Fruit fly (Drosophila melanogaster): ENCODE data around the gene CG2059.

The CG2059 gene

dm6 chrX:7291850-7292499 lies 5.8 kb downstream of the CG2059 start:
- TF ChIP-seq CG8301 (tag; optimal IDR thresholded peaks at IDR 0.05) (peak; percentile 72), CG14655 (GFP tag; optimal IDR thresholded peaks at IDR 0.05) (peak; percentile 83), D1 (tag; optimal IDR thresholded peaks at IDR 0.05) (peak; percentile 1), Pif1B (GFP tag; optimal IDR thresholded peaks at IDR 0.05) (peak; percentile 82), EcR (GFP tag; optimal IDR thresholded peaks at IDR 0.05) (no peak), gl (tag; optimal IDR thresholded peaks at IDR 0.05) (peak; percentile 36), CG13204 (GFP tag; optimal IDR thresholded peaks at IDR 0.05) (peak; percentile 60), fd96Ca (GFP tag; IDR thresholded peaks at IDR 0.05) (0 out of 3 replicates have a peak, but pooled peaks have one; percentile 47), CG9948 (tag; optimal IDR thresholded peaks at IDR 0.05) (peak; percentile 77), CG17806 (tag; optimal IDR thresholded peaks at IDR 0.05) (peak; percentile 76), CG15710 (tag; optimal IDR thresholded peaks at IDR 0.05) (peak; percentile 83), CG32121 (GFP tag; IDR thresholded peaks at IDR 0.05) (peak; percentile 47), Snoo (tag; optimal IDR thresholded peaks at IDR 0.05) (peak; percentile 63), rn (GFP tag; IDR thresholded peaks at IDR 0.05) (no peak), Pif1A (GFP tag; optimal IDR thresholded peaks at IDR 0.05) (peak; percentile 73), Ets98B (GFP tag; IDR thresholded peaks at IDR 0.05) (peak; percentile 59), CG10348 (GFP tag; IDR thresholded peaks at IDR 0.05) (no peak), CG12605 (GFP tag; IDR thresholded peaks at IDR 0.05) (peak; percentile 66; the same call in 1 of the 2 replicates), CG34367 (tag; optimal IDR thresholded peaks at IDR 0.05) (peak; percentile 54), CG4496 (GFP tag; IDR thresholded peaks at IDR 0.05) (peak; percentile 69; the same call in 2 of the 3 replicates), CG8159 (tag; optimal IDR thresholded peaks at IDR 0.05) (peak; percentile 86)

DNA sequence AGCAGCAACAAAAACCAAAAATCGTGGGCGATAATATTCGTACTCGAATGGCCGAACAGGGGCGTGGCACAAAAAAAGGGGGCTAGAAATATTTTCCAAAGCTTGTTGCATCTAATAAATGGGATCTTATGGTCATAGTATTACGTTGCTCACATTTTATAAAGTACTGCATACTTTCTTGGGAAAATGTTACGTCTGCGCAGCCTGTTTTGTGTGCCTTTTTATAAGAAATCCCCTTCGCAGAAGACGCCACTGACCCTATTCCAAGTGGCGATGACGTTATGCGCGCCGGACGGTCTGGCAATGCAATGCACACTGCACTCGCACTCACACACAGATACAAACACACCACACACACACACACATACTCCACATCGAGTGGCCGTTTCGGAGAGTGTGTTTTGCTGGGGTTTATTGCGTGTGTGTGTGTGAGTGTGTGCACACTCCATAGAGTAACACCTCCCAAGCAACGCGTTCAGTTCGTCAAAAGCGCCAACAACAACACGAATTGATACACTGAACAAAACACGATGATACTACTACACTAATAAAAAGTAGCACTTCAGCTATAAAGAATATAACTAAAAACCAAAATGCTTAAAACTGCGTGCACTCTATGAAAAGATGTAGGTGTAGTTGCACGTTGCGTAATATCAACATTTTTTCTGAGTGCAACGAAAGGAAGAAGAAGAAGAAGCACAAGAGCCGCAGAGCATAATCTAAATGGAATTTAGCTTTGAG lies 7.1 kb downstream of the CG2059 start:
- TF ChIP-seq CG17806 (tag; optimal IDR thresholded peaks at IDR 0.05): peak; percentile 90
- TF ChIP-seq CG8301 (tag; optimal IDR thresholded peaks at IDR 0.05): peak; percentile 81
- TF ChIP-seq EcR (GFP tag; optimal IDR thresholded peaks at IDR 0.05): no peak
- TF ChIP-seq CG10348 (GFP tag; IDR thresholded peaks at IDR 0.05): peak; percentile 71
- TF ChIP-seq CG12605 (GFP tag; IDR thresholded peaks at IDR 0.05): peak; percentile 85
- TF ChIP-seq CG8159 (tag; optimal IDR thresholded peaks at IDR 0.05): peak; percentile 89
- TF ChIP-seq CG34367 (tag; optimal IDR thresholded peaks at IDR 0.05): peak; percentile 90
- TF ChIP-seq CG4496 (GFP tag; IDR thresholded peaks at IDR 0.05): peak; percentile 95
- peak; percentile 85 for TF ChIP-seq CG9948 (tag; optimal IDR thresholded peaks at IDR 0.05)
- TF ChIP-seq fd96Ca (GFP tag; IDR thresholded peaks at IDR 0.05): peak; percentile 93
- peak; percentile 86 for TF ChIP-seq Pif1B (GFP tag; optimal IDR thresholded peaks at IDR 0.05)
- peak; percentile 91 for TF ChIP-seq Ets98B (GFP tag; IDR thresholded peaks at IDR 0.05)
- peak; percentile 84 for TF ChIP-seq CG14655 (GFP tag; optimal IDR thresholded peaks at IDR 0.05)
- peak; percentile 80 for TF ChIP-seq gl (tag; optimal IDR thresholded peaks at IDR 0.05)
- TF ChIP-seq CG15710 (tag; optimal IDR thresholded peaks at IDR 0.05): peak; percentile 91
- peak; percentile 65 for TF ChIP-seq D1 (tag; optimal IDR thresholded peaks at IDR 0.05)
- TF ChIP-seq CG32121 (GFP tag; IDR thresholded peaks at IDR 0.05): peak; percentile 88
- TF ChIP-seq rn (GFP tag; IDR thresholded peaks at IDR 0.05): peak; percentile 82
- peak; percentile 67 for TF ChIP-seq CG13204 (GFP tag; optimal IDR thresholded peaks at IDR 0.05)
- TF ChIP-seq Pif1A (GFP tag; optimal IDR thresholded peaks at IDR 0.05): peak; percentile 84
- peak; percentile 80 for TF ChIP-seq Snoo (tag; optimal IDR thresholded peaks at IDR 0.05)

DNA sequence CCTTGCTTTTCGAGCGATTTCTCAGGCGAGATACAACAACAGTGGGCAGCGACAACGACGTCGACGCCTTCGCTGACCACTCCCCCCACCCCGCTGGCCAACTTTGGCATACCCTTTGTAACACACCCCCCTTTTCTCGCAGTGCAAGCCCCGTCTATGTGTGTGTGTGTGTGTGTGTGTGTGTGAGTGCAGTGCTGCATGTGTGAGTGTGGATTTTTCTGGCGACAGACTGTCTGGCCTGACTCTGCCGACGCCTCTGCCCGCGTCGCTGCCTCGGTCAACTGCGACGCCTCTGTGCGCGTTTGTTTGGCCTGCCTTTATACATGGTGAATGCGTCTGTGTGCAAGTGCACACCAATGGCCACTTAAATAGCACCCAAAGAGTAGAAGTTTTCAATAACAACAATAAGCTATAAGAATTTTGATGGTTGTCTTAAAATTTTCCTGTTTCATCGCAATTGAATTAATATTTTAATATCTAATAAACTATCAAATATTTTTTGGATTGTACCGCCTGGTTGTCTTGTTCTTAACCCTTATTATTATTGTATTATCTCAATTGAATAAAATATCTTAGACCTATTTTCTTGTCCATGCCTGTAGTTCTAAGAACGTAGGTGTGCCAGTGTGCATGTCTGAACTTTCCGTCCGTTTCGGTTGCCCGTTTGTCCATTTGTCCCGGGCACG lies 7.9 kb downstream of the CG2059 start:
- TF ChIP-seq Ets98B (GFP tag; IDR thresholded peaks at IDR 0.05): peak; percentile 80
- peak; percentile 92 for TF ChIP-seq CG34367 (tag; optimal IDR thresholded peaks at IDR 0.05)
- TF ChIP-seq CG4496 (GFP tag; IDR thresholded peaks at IDR 0.05): peak; percentile 90
- TF ChIP-seq CG13204 (GFP tag; optimal IDR thresholded peaks at IDR 0.05): peak; percentile 82
- TF ChIP-seq CG10348 (GFP tag; IDR thresholded peaks at IDR 0.05): peak; percentile 60; the same call in 1 of the 2 replicates
- TF ChIP-seq CG14655 (GFP tag; optimal IDR thresholded peaks at IDR 0.05): peak; percentile 93
- TF ChIP-seq Snoo (tag; optimal IDR thresholded peaks at IDR 0.05): peak; percentile 78
- peak; percentile 80 for TF ChIP-seq gl (tag; optimal IDR thresholded peaks at IDR 0.05)
- peak; percentile 89 for TF ChIP-seq CG17806 (tag; optimal IDR thresholded peaks at IDR 0.05)
- no peak for TF ChIP-seq EcR (GFP tag; optimal IDR thresholded peaks at IDR 0.05)
- TF ChIP-seq D1 (tag; optimal IDR thresholded peaks at IDR 0.05): peak; percentile 69
- peak; percentile 74 for TF ChIP-seq Pif1A (GFP tag; optimal IDR thresholded peaks at IDR 0.05)
- peak; percentile 92 for TF ChIP-seq CG8301 (tag; optimal IDR thresholded peaks at IDR 0.05)
- TF ChIP-seq CG32121 (GFP tag; IDR thresholded peaks at IDR 0.05): peak; percentile 89
- peak; percentile 83 for TF ChIP-seq Pif1B (GFP tag; optimal IDR thresholded peaks at IDR 0.05)
- TF ChIP-seq CG15710 (tag; optimal IDR thresholded peaks at IDR 0.05): peak; percentile 95
- no peak for TF ChIP-seq rn (GFP tag; IDR thresholded peaks at IDR 0.05)
- peak; percentile 85 for TF ChIP-seq CG12605 (GFP tag; IDR thresholded peaks at IDR 0.05)
- peak; percentile 95 for TF ChIP-seq CG8159 (tag; optimal IDR thresholded peaks at IDR 0.05)
- TF ChIP-seq CG9948 (tag; optimal IDR thresholded peaks at IDR 0.05): peak; percentile 94
- 0 out of 3 replicates have a peak, but pooled peaks have one; percentile 11 for TF ChIP-seq fd96Ca (GFP tag; IDR thresholded peaks at IDR 0.05)

- TF ChIP-seq gl (tag; optimal IDR thresholded peaks at IDR 0.05): no peak
Measured at dm6 chrX:7295973-7296372, 9.8 kb downstream of the CG2059 start.

All from whole organism, pupa.